Fruit fly (Drosophila melanogaster): ENCODE measurements around the gene Ccdc56.

The Ccdc56 gene

DNA sequence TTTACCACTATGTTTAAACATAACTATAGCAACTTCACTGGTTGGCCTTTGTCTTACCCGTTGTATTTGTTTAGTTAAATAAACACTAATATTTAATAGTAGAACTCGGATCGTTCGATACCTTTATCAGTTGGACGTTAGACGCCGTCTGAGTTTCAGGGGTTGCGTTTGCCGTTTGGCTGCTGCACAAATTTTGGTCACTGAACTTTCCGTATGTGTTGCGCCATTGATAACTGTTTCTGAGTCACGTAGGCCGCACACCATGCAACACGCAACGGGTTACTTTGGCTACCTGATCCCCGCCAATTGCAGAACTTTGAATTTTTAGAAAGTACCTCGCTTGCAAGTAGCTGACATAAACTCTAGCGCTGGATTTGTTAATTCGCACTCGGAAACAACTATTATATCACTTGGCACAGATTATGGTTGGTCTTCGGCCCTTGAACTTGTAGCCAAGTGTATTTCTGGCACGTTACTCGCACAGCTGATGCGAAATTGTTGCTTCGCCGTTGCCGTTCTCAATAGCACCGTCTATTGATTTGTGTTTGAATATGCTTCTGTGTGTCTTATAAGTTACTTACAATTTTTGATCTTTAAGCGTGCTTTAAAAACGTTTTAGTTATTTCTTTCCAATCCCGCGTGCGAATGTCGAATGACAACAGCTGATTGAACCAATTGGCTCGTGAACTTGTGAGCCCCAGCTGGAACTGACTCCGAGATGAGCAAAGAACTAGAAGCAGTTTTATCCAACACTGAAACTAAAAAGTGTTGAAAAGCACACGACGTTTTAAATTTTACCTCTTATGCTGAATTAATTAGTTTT, 12.3 kb upstream of the Ccdc56 start, which contains the start of gene Dph1 (continued):
- peak; percentile 36 for TF ChIP-seq Sry-β (GFP tag; optimal IDR thresholded peaks at IDR 0.05)
- TF ChIP-seq en (GFP tag; optimal IDR thresholded peaks at IDR 0.05) = peak; percentile 40
- no peak for TF ChIP-seq yki (optimal IDR thresholded peaks at IDR 0.05)
- peak; percentile 85 for TF ChIP-seq CG2678 (tag; optimal IDR thresholded peaks at IDR 0.05)
- no peak for TF ChIP-seq Lpt (GFP tag; optimal IDR thresholded peaks at IDR 0.05)
- TF ChIP-seq pita (GFP tag; optimal IDR thresholded peaks at IDR 0.05) = no peak
- TF ChIP-seq CG1792 (GFP tag; optimal IDR thresholded peaks at IDR 0.05) = peak; percentile 26
- no peak; the same call in 1 of the 2 replicates for TF ChIP-seq tna (GFP tag; IDR thresholded peaks at IDR 0.05; ENCODE audit: partially characterized antibody)
- TF ChIP-seq HLH3B (GFP tag; IDR thresholded peaks at IDR 0.05) = peak; percentile 84
- no peak; the same call in 1 of the 2 replicates for TF ChIP-seq CG11085 (GFP tag; IDR thresholded peaks at IDR 0.05)
- peak; percentile 67 for TF ChIP-seq CG11696 (GFP tag; IDR thresholded peaks at IDR 0.05)
- TF ChIP-seq Rx (GFP tag; IDR thresholded peaks at IDR 0.05) = peak; percentile 84
- TF ChIP-seq chm (GFP tag; IDR thresholded peaks at IDR 0.05) = peak; percentile 88
- TF ChIP-seq knrl (GFP tag; IDR thresholded peaks at IDR 0.05; ENCODE audit: partially characterized antibody) = peak; percentile 44; the same call in 1 of the 3 replicates
- peak; percentile 79 for TF ChIP-seq NC2α (GFP tag; optimal IDR thresholded peaks at IDR 0.05)
- peak; percentile 86 for TF ChIP-seq CG8924 (tag; optimal IDR thresholded peaks at IDR 0.05)
- TF ChIP-seq CG2116 (GFP tag; optimal IDR thresholded peaks at IDR 0.05) = peak; percentile 49
- TF ChIP-seq twi (tag; optimal IDR thresholded peaks at IDR 0.05) = peak; percentile 43
- TF ChIP-seq jing (GFP tag; optimal IDR thresholded peaks at IDR 0.05) = peak; percentile 75
- peak; percentile 98 for TF ChIP-seq Med (GFP tag)
- TF ChIP-seq CG9437 (GFP tag; optimal IDR thresholded peaks at IDR 0.05) = peak; percentile 81
- TF ChIP-seq CG16815 (GFP tag; optimal IDR thresholded peaks at IDR 0.05) = peak; percentile 76
- TF ChIP-seq Opbp (GFP tag; IDR thresholded peaks at IDR 0.05; ENCODE audit: partially characterized antibody) = peak; percentile 46; the same call in 1 of the 3 replicates
- TF ChIP-seq psq (GFP tag; optimal IDR thresholded peaks at IDR 0.05) = no peak
- peak; percentile 85 for TF ChIP-seq CG7372 (GFP tag; IDR thresholded peaks at IDR 0.05)
- peak; percentile 68 for TF ChIP-seq pnt (GFP tag; optimal IDR thresholded peaks at IDR 0.05)
- peak; percentile 84 for TF ChIP-seq Mad (GFP tag; optimal IDR thresholded peaks at IDR 0.05)
- peak; percentile 36; the same call in 1 of the 2 replicates for TF ChIP-seq Adf1 (GFP tag; IDR thresholded peaks at IDR 0.05)
- TF ChIP-seq CG7357 (GFP tag; IDR thresholded peaks at IDR 0.05) = peak; percentile 76; the same call in 1 of the 3 replicates
- peak; percentile 85 for TF ChIP-seq nom (GFP tag; optimal IDR thresholded peaks at IDR 0.05)
- TF ChIP-seq CG2199 (GFP tag; IDR thresholded peaks at IDR 0.05) = peak; percentile 76; the same call in 2 of the 3 replicates
- TF ChIP-seq Fer1 (GFP tag; optimal IDR thresholded peaks at IDR 0.05) = peak; percentile 84
- peak; percentile 66 for TF ChIP-seq CG10959 (GFP tag; IDR thresholded peaks at IDR 0.05)
- peak; percentile 98 for TF ChIP-seq sens (GFP tag)
- TF ChIP-seq Sry-δ (GFP tag; optimal IDR thresholded peaks at IDR 0.05) = peak; percentile 23
- TF ChIP-seq sr (GFP tag; IDR thresholded peaks at IDR 0.05) = no peak; the same call in 1 of the 3 replicates
- peak; percentile 76 for TF ChIP-seq CG4617 (GFP tag; optimal IDR thresholded peaks at IDR 0.05; ENCODE audit: borderline replicate concordance)
- TF ChIP-seq CG10462 (GFP tag; optimal IDR thresholded peaks at IDR 0.05) = peak; percentile 55
- TF ChIP-seq Dip2 (GFP tag; IDR thresholded peaks at IDR 0.05) = no peak
- peak; percentile 72 for TF ChIP-seq CG4730 (GFP tag; IDR thresholded peaks at IDR 0.05)
- peak; percentile 15; the same call in 1 of the 3 replicates for TF ChIP-seq Doc3 (GFP tag; IDR thresholded peaks at IDR 0.05; ENCODE audit: partially characterized antibody)
- TF ChIP-seq CG17385 (GFP tag; optimal IDR thresholded peaks at IDR 0.05) = peak; percentile 76
- no peak for TF ChIP-seq hth (optimal IDR thresholded peaks at IDR 0.05)
- TF ChIP-seq H15 (GFP tag; IDR thresholded peaks at IDR 0.05) = peak; percentile 76
- TF ChIP-seq CG1647 (GFP tag; optimal IDR thresholded peaks at IDR 0.05) = peak; percentile 42
- TF ChIP-seq CG2129 (GFP tag; IDR thresholded peaks at IDR 0.05; ENCODE audit: partially characterized antibody) = no peak
- TF ChIP-seq so (GFP tag; IDR thresholded peaks at IDR 0.05) = peak; percentile 89
- peak; percentile 82 for TF ChIP-seq nmo (GFP tag; optimal IDR thresholded peaks at IDR 0.05)
- peak; percentile 89 for TF ChIP-seq ken (GFP tag; IDR thresholded peaks at IDR 0.05)
- TF ChIP-seq grau (tag; optimal IDR thresholded peaks at IDR 0.05) = peak; percentile 78

Measured in whole organism, embryonic.